Worm (Caenorhabditis elegans): Measurements from ENCODE around the gene F17C8.7.

The F17C8.7 gene

ce11 chrIII:4745934-4746333, 10.4 kb downstream of the F17C8.7 start, which contains the start of gene F17C8.6:
TSS of gene F17C8.6 (minus strand) at chrIII:4746034.
- TF ChIP-seq pes-1 (GFP tag; IDR thresholded peaks at IDR 0.05) (no peak), tbx-37 (GFP tag; conservative IDR thresholded peaks at IDR 0.05) (no peak), hnd-1 (tag; optimal IDR thresholded peaks at IDR 0.05) (no peak), hmbx-1 (tag; optimal IDR thresholded peaks at IDR 0.05) (no peak), ceh-13 (GFP tag; optimal IDR thresholded peaks at IDR 0.05) (no peak), F13C5.2 (tag; optimal IDR thresholded peaks at IDR 0.05) (no peak), sea-1 (GFP tag; conservative IDR thresholded peaks at IDR 0.05) (no peak), scrt-1 (GFP tag; IDR thresholded peaks at IDR 0.05) (no peak), tra-4 (tag; optimal IDR thresholded peaks at IDR 0.05) (no peak), aly-1 (tag; optimal IDR thresholded peaks at IDR 0.05) (no peak), hmg-4 (GFP tag; optimal IDR thresholded peaks at IDR 0.05) (no peak), ceh-36 (tag; optimal IDR thresholded peaks at IDR 0.05) (no peak), ets-7 (tag; optimal IDR thresholded peaks at IDR 0.05) (no peak), B0310.2 (tag; optimal IDR thresholded peaks at IDR 0.05) (no peak), flt-1 (GFP tag; IDR thresholded peaks at IDR 0.05) (no peak), tbx-11 (GFP tag; IDR thresholded peaks at IDR 0.05) (no peak)

- TF ChIP-seq ceh-13 (GFP tag; optimal IDR thresholded peaks at IDR 0.05) (no peak), aly-1 (tag; optimal IDR thresholded peaks at IDR 0.05) (no peak)
Observed at ce11 chrIII:4748109-4748508, 12.6 kb downstream of the F17C8.7 start, which contains the start of gene col-89. TSS of gene col-89 (plus strand) at chrIII:4748127.

ce11 chrIII:4748666-4749065, 13.1 kb downstream of the F17C8.7 start:
- no peak for TF ChIP-seq pes-1 (GFP tag; IDR thresholded peaks at IDR 0.05)
- no peak for TF ChIP-seq ama-1 (optimal IDR thresholded peaks at IDR 0.05)
- no peak for TF ChIP-seq ceh-36 (tag; optimal IDR thresholded peaks at IDR 0.05)
- TF ChIP-seq tbx-37 (GFP tag; conservative IDR thresholded peaks at IDR 0.05) = no peak
- no peak for TF ChIP-seq scrt-1 (GFP tag; IDR thresholded peaks at IDR 0.05)
- TF ChIP-seq sea-1 (GFP tag; conservative IDR thresholded peaks at IDR 0.05) = no peak
- TF ChIP-seq hmg-4 (GFP tag; optimal IDR thresholded peaks at IDR 0.05) = no peak
- TF ChIP-seq B0310.2 (tag; optimal IDR thresholded peaks at IDR 0.05) = no peak
- TF ChIP-seq ceh-13 (GFP tag; optimal IDR thresholded peaks at IDR 0.05) = no peak
- TF ChIP-seq hnd-1 (tag; optimal IDR thresholded peaks at IDR 0.05) = no peak
- TF ChIP-seq tra-4 (tag; optimal IDR thresholded peaks at IDR 0.05) = no peak
- TF ChIP-seq aly-1 (tag; optimal IDR thresholded peaks at IDR 0.05) = no peak
- TF ChIP-seq hmbx-1 (tag; optimal IDR thresholded peaks at IDR 0.05) = no peak
- TF ChIP-seq tbx-11 (GFP tag; IDR thresholded peaks at IDR 0.05) = no peak
- TF ChIP-seq flt-1 (GFP tag; IDR thresholded peaks at IDR 0.05) = no peak
- no peak for TF ChIP-seq ets-7 (tag; optimal IDR thresholded peaks at IDR 0.05)
- no peak for TF ChIP-seq F13C5.2 (tag; optimal IDR thresholded peaks at IDR 0.05)

- TF ChIP-seq F13C5.2 (tag; optimal IDR thresholded peaks at IDR 0.05) (peak; percentile 80), scrt-1 (GFP tag; IDR thresholded peaks at IDR 0.05) (no peak)
Observed at ce11 chrIII:4754001-4754561, 18.5 kb downstream of the F17C8.7 start, which contains the start of the genes rps-0 and rbg-3. TSS of gene rps-0 (minus strand) at chrIII:4754051. TSS of gene rbg-3 (plus strand) at chrIII:4754424.

- peak; percentile 10 for TF ChIP-seq ets-7 (tag; optimal IDR thresholded peaks at IDR 0.05)
- no peak for TF ChIP-seq ama-1 (optimal IDR thresholded peaks at IDR 0.05)
- peak; percentile 80; the same call in 1 of the 2 replicates for TF ChIP-seq flt-1 (GFP tag; IDR thresholded peaks at IDR 0.05)
- peak; percentile 71 for TF ChIP-seq hmg-4 (GFP tag; optimal IDR thresholded peaks at IDR 0.05)
- no peak for TF ChIP-seq pes-1 (GFP tag; IDR thresholded peaks at IDR 0.05)
- TF ChIP-seq F13C5.2 (tag; optimal IDR thresholded peaks at IDR 0.05) = peak; percentile 94
- TF ChIP-seq hmbx-1 (tag; optimal IDR thresholded peaks at IDR 0.05) = no peak
- TF ChIP-seq B0310.2 (tag; optimal IDR thresholded peaks at IDR 0.05) = peak; percentile 34
- TF ChIP-seq ceh-13 (GFP tag; optimal IDR thresholded peaks at IDR 0.05) = no peak
- peak; percentile 40 for TF ChIP-seq hnd-1 (tag; optimal IDR thresholded peaks at IDR 0.05)
- 0 out of 2 replicates have a peak, but pooled peaks have one; percentile 65 for TF ChIP-seq scrt-1 (GFP tag; IDR thresholded peaks at IDR 0.05)
- peak; percentile 56 for TF ChIP-seq ceh-36 (tag; optimal IDR thresholded peaks at IDR 0.05)
- no peak for TF ChIP-seq aly-1 (tag; optimal IDR thresholded peaks at IDR 0.05)
- peak; percentile 56; the same call in 1 of the 2 replicates for TF ChIP-seq tbx-11 (GFP tag; IDR thresholded peaks at IDR 0.05)
- no peak for TF ChIP-seq tbx-37 (GFP tag; conservative IDR thresholded peaks at IDR 0.05)
- peak; percentile 44; the same call in 1 of the 2 replicates for TF ChIP-seq sea-1 (GFP tag; conservative IDR thresholded peaks at IDR 0.05)
- no peak for TF ChIP-seq tra-4 (tag; optimal IDR thresholded peaks at IDR 0.05)
Observed at ce11 chrIII:4756983-4757382, 21.4 kb downstream of the F17C8.7 start, which contains the start of gene fbxl-2. TSS of gene fbxl-2 (plus strand) at chrIII:4757260.

- no peak for TF ChIP-seq ceh-36 (tag; optimal IDR thresholded peaks at IDR 0.05)
- no peak for TF ChIP-seq hmg-4 (GFP tag; optimal IDR thresholded peaks at IDR 0.05)
- TF ChIP-seq flt-1 (GFP tag; IDR thresholded peaks at IDR 0.05) = no peak
- no peak for TF ChIP-seq hnd-1 (tag; optimal IDR thresholded peaks at IDR 0.05)
- TF ChIP-seq tbx-11 (GFP tag; IDR thresholded peaks at IDR 0.05) = no peak
- TF ChIP-seq tra-4 (tag; optimal IDR thresholded peaks at IDR 0.05) = no peak
- no peak for TF ChIP-seq ceh-13 (GFP tag; optimal IDR thresholded peaks at IDR 0.05)
- TF ChIP-seq ama-1 (optimal IDR thresholded peaks at IDR 0.05) = no peak
- TF ChIP-seq pes-1 (GFP tag; IDR thresholded peaks at IDR 0.05) = no peak
- no peak for TF ChIP-seq ets-7 (tag; optimal IDR thresholded peaks at IDR 0.05)
- no peak for TF ChIP-seq scrt-1 (GFP tag; IDR thresholded peaks at IDR 0.05)
- no peak for TF ChIP-seq F13C5.2 (tag; optimal IDR thresholded peaks at IDR 0.05)
- no peak for TF ChIP-seq aly-1 (tag; optimal IDR thresholded peaks at IDR 0.05)
Observed at ce11 chrIII:4762846-4763245, 27.3 kb downstream of the F17C8.7 start.

ce11 chrIII:4763509-4763908, 28.0 kb downstream of the F17C8.7 start, which contains the start of gene B0393.4:
TSS of gene B0393.4 (minus strand) at chrIII:4763609.
- no peak for TF ChIP-seq ceh-13 (GFP tag; optimal IDR thresholded peaks at IDR 0.05)
- TF ChIP-seq flt-1 (GFP tag; IDR thresholded peaks at IDR 0.05) = no peak
- TF ChIP-seq hnd-1 (tag; optimal IDR thresholded peaks at IDR 0.05) = no peak

Data from whole organism, early embryonic.